Worm (Caenorhabditis elegans): ENCODE data around the gene C15B12.3.

DNA sequence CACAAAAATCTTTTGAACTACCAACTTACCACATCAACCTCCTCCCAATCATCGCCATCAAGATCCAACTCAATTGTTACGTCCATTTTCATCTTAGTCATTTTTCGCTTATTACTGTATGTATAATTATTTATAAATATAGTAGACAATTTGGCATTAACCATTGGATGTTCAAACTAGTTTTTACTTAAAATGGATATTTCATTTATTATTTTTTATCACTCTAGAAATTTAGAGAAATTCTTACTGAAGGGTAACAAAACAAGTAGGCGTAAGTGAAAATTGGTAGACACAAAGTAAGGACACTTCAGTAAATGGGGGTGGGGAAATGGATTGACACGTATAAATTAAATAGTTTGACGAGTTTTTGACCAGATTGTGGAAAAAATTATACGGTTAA, 32.4 kb upstream of the C15B12.3 start, which contains the start of gene actl-1:
- no peak for TF ChIP-seq nhr-28 (tag; optimal IDR thresholded peaks at IDR 0.05)
- no peak for TF ChIP-seq mes-2 (tag; optimal IDR thresholded peaks at IDR 0.05; ENCODE audit: poor library complexity, severe bottlenecking)
- TF ChIP-seq R02D3.7 (tag; optimal IDR thresholded peaks at IDR 0.05), result no peak

Data from whole organism, L4 larva.